Worm (Caenorhabditis elegans) whole organism, young adult: ENCODE measurements around the gene W09C2.8.
A peak's percentile ranks its signal among the peaks of the same experiment; 100 is the strongest.

Experiments used
- F23B12.7 ChIP-seq: sonication (generic microtip); optimal IDR thresholded peaks from 2 replicates; lab custom pipeline; 2017; ENCODE audit warnings: missing genetic modification characterization, mild to moderate bottlenecking, missing compliant biosample characterization, antibody characterized with exemption, moderate library complexity; ENCODE audit not compliant: insufficient read depth
- F33H1.4 ChIP-seq: fragments of 200-800 bp; sonication (Bioruptor generic); IDR thresholded peaks from 2 replicates; pipeline ENCODE4 v1.3.6; 2022; ENCODE audit warnings: missing genetic modification reagents, missing genetic modification characterization, missing compliant biosample characterization
- F55B11.4 ChIP-seq: sonication (generic microtip); optimal IDR thresholded peaks from 2 replicates; lab custom pipeline; 2016; ENCODE audit warnings: missing compliant biosample characterization, missing genetic modification characterization, borderline replicate concordance; ENCODE audit not compliant: insufficient read depth
- K11D2.4 ChIP-seq: fragments of 200-800 bp; sonication (Bioruptor generic); IDR thresholded peaks from 2 replicates; pipeline ENCODE4 v1.3.6; 2022; ENCODE audit warnings: missing genetic modification reagents, missing genetic modification characterization, missing compliant biosample characterization
- Y56A3A.18 ChIP-seq: fragments of 200-800 bp; sonication (Bioruptor generic); IDR thresholded peaks from 2 replicates; pipeline ENCODE4 v1.3.6; 2022; ENCODE audit warnings: missing genetic modification reagents, missing genetic modification characterization, missing compliant biosample characterization
- Y67H2A.10 ChIP-seq: fragments of 200-800 bp; sonication (Bioruptor generic); conservative IDR thresholded peaks from 2 replicates; pipeline ENCODE4 v1.3.6; 2022; ENCODE audit warnings: missing genetic modification reagents, missing genetic modification characterization, missing compliant biosample characterization
- Y95B8A.8 ChIP-seq: fragments of 200-800 bp; sonication (Bioruptor generic); IDR thresholded peaks from 2 replicates; pipeline ENCODE4 v1.3.6; 2022; ENCODE audit warnings: missing genetic modification reagents, missing genetic modification characterization, missing compliant biosample characterization
- athp-1 ChIP-seq: sonication (generic microtip); optimal IDR thresholded peaks from 2 replicates; lab custom pipeline; 2017; ENCODE audit warnings: mild to moderate bottlenecking, missing genetic modification characterization, missing compliant biosample characterization
- attf-3 ChIP-seq: fragments of 200-800 bp; sonication (Bioruptor generic); conservative IDR thresholded peaks from 2 replicates; pipeline ENCODE4 v1.3.6; 2022; ENCODE audit warnings: missing genetic modification reagents, missing genetic modification characterization, missing compliant biosample characterization
- attf-5 ChIP-seq: fragments of 200-800 bp; sonication (Bioruptor generic); optimal IDR thresholded peaks from 2 replicates; lab custom pipeline; 2018; ENCODE audit warnings: mild to moderate bottlenecking, missing genetic modification characterization, missing compliant biosample characterization
- cebp-1 ChIP-seq, 2 experiments: fragments of 200-800 bp in 1 of 2; sonication (Bioruptor generic) in 1 of 2; sonication (generic microtip) in 1 of 2; IDR thresholded peaks in 1 of 2; optimal IDR thresholded peaks in 1 of 2; 2 replicates each; pipeline versions ENCODE4 v1.3.6 to Lab custom; 2017 to 2022; ENCODE audit warnings: missing compliant biosample characterization in 2 of 2, missing genetic modification characterization in 2 of 2, mild to moderate bottlenecking in 1 of 2, missing genetic modification reagents in 1 of 2, moderate library complexity in 1 of 2
- ceh-27 ChIP-seq: fragments of 200-800 bp; sonication (Bioruptor generic); optimal IDR thresholded peaks from 2 replicates; lab custom pipeline; 2018; ENCODE audit warnings: mild to moderate bottlenecking, missing genetic modification characterization, moderate library complexity, missing compliant biosample characterization
- ceh-91 ChIP-seq: fragments of 200-800 bp; sonication (Bioruptor generic); IDR thresholded peaks from 2 replicates; pipeline ENCODE4 v1.3.6; 2022; ENCODE audit warnings: missing genetic modification reagents, missing genetic modification characterization, missing compliant biosample characterization
- ekl-4 ChIP-seq: fragments of 200-800 bp; sonication (Bioruptor generic); IDR thresholded peaks from 2 replicates; pipeline ENCODE4 v1.3.6; 2022; ENCODE audit warnings: missing genetic modification reagents, missing genetic modification characterization, missing compliant biosample characterization
- ets-4 ChIP-seq: fragments of 200-800 bp; sonication (Bioruptor generic); optimal IDR thresholded peaks from 2 replicates; lab custom pipeline; 2018; ENCODE audit warnings: mild to moderate bottlenecking, missing genetic modification characterization, missing compliant biosample characterization
- hmg-20 ChIP-seq: fragments of 200-800 bp; sonication (Bioruptor generic); IDR thresholded peaks from 2 replicates; pipeline ENCODE4 v1.3.6; 2022; ENCODE audit warnings: missing genetic modification reagents, missing genetic modification characterization, missing compliant biosample characterization
- hsf-1 ChIP-seq: fragments of 200-800 bp; sonication (Bioruptor generic); IDR thresholded peaks from 2 replicates; pipeline ENCODE4 v1.3.6; 2022; ENCODE audit warnings: missing genetic modification reagents, missing genetic modification characterization, missing compliant biosample characterization
- lag-1 ChIP-seq: fragments of 200-800 bp; sonication (Bioruptor generic); IDR thresholded peaks from 2 replicates; pipeline ENCODE4 v1.3.6; 2022; ENCODE audit warnings: missing genetic modification reagents, missing genetic modification characterization, missing compliant biosample characterization
- let-526 ChIP-seq: fragments of 200-800 bp; sonication (Bioruptor generic); IDR thresholded peaks from 2 replicates; pipeline ENCODE4 v1.3.6; 2022; ENCODE audit warnings: missing genetic modification reagents, missing genetic modification characterization, missing compliant biosample characterization
- let-607 ChIP-seq, 2 experiments: fragments of 200-800 bp in 1 of 2; sonication (Bioruptor generic) in 1 of 2; sonication (generic microtip) in 1 of 2; optimal IDR thresholded peaks; 2 replicates each; lab custom pipeline; 2016 to 2018; ENCODE audit warnings: mild to moderate bottlenecking in 2 of 2, missing compliant biosample characterization in 2 of 2, missing genetic modification characterization in 2 of 2, moderate library complexity in 2 of 2, missing genotype in 1 of 2
- lin-26 ChIP-seq: fragments of 200-800 bp; sonication (Bioruptor generic); IDR thresholded peaks from 2 replicates; pipeline ENCODE4 v1.3.6; 2022; ENCODE audit warnings: missing genetic modification reagents, missing genetic modification characterization, missing compliant biosample characterization
- lin-40 ChIP-seq: sonication (generic microtip); optimal IDR thresholded peaks from 2 replicates; lab custom pipeline; 2016; ENCODE audit warnings: missing genetic modification characterization, mild to moderate bottlenecking, missing compliant biosample characterization, missing genotype, missing genetic modification reagents
- madf-6 ChIP-seq: fragments of 200-800 bp; sonication (Bioruptor generic); IDR thresholded peaks from 2 replicates; pipeline ENCODE4 v1.3.6; 2022; ENCODE audit warnings: missing genetic modification reagents, missing genetic modification characterization, missing compliant biosample characterization
- nhr-80 ChIP-seq: sonication (generic microtip); optimal IDR thresholded peaks from 2 replicates; lab custom pipeline; 2016; ENCODE audit warnings: missing genetic modification characterization, missing compliant biosample characterization
- pbrm-1 ChIP-seq: fragments of 200-800 bp; sonication (Bioruptor generic); IDR thresholded peaks from 2 replicates; pipeline ENCODE4 v1.3.6; 2022; ENCODE audit warnings: missing genetic modification reagents, missing genetic modification characterization, missing compliant biosample characterization
- repo-1 ChIP-seq: sonication (generic microtip); optimal IDR thresholded peaks from 2 replicates; lab custom pipeline; 2017; ENCODE audit warnings: mild to moderate bottlenecking, missing genetic modification characterization, missing compliant biosample characterization
- sdz-38 ChIP-seq: sonication (generic microtip); optimal IDR thresholded peaks from 2 replicates; lab custom pipeline; 2016; ENCODE audit warnings: missing genotype, missing genetic modification characterization, missing compliant biosample characterization
- snpc-1.1 ChIP-seq: sonication (generic microtip); optimal IDR thresholded peaks from 2 replicates; lab custom pipeline; 2017; ENCODE audit warnings: missing genetic modification characterization, mild to moderate bottlenecking, missing compliant biosample characterization, antibody characterized with exemption, moderate library complexity, missing genotype, missing genetic modification reagents; ENCODE audit not compliant: insufficient read depth
- snpc-4 ChIP-seq, 5 experiments: fragments of 150-350 bp in 1 of 5; sonication (generic microtip) in 4 of 5; optimal IDR thresholded peaks; 2 replicates each; lab custom pipeline; 2014 to 2018; ENCODE audit warnings: missing genetic modification characterization in 5 of 5, missing biosample characterization in 3 of 5, antibody characterized with exemption in 2 of 5, mild to moderate bottlenecking in 2 of 5, missing compliant biosample characterization in 2 of 5, missing genotype in 2 of 5, moderate library complexity in 2 of 5, missing genetic modification reagents in 1 of 5
- tlf-1 ChIP-seq: fragments of 200-800 bp; sonication (Bioruptor generic); optimal IDR thresholded peaks from 2 replicates; lab custom pipeline; 2018; ENCODE audit warnings: mild to moderate bottlenecking, missing genetic modification characterization, missing compliant biosample characterization
- unc-62 ChIP-seq: fragments of 150-350 bp; optimal IDR thresholded peaks from 2 replicates; lab custom pipeline; 2014; ENCODE audit warnings: missing biosample characterization, missing genetic modification reagents, missing genetic modification characterization

Gene W09C2.8

DNA sequence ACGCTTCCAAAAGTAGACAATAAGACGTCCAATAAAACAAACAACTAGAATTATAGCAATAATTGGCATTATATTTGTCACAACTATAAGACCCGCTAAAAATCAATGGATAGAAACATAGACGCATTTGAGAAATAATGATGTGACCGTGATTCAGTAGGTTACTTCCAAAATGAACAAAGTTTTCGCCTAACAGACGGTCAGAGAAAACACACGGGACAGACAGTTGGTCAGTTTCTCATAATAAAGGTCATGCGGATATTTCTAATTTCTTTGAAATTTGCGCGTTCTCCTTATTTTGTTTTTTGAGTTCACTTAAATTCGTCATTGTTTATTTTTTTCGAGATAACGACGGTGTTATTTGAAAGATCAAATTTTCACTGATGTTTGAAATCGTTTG lies 7.4 kb upstream of the W09C2.8 start:
- no peak for TF ChIP-seq lin-40 (tag; lab: Kevin White, UChicago)
- no peak for TF ChIP-seq Y67H2A.10 (GFP tag; lab: Robert Waterston, UW)
- TF ChIP-seq athp-1 (tag; lab: Kevin White, UChicago): no peak
- TF ChIP-seq lin-26 (GFP tag; lab: Robert Waterston, UW): 0 out of 2 replicates have a peak, but pooled peaks have one; percentile 12

DNA sequence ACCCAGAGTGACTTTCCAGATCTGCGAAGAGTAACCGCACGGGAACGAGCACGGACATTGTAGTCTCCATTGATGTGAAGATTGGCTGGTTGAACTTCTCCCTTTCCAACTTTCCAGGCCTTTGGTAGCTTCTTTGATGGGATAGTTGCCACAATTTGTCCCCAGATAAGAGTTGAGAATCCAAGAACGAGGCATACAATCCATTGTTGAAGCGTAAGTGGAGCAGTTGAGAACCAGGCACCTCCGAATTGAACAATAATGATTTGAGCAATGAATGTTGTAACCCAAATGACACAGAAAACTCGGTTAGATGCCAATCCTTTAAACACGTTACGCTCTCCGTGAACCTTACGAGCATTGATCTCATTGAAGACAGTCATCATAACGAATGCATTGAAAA lies 2.9 kb upstream of the W09C2.8 start:
- no peak for TF ChIP-seq F55B11.4
- no peak for TF ChIP-seq ets-4 (GFP tag; lab: Kevin White, UChicago)
- TF ChIP-seq lag-1 (GFP tag; lab: Robert Waterston, UW): no peak
- TF ChIP-seq sdz-38: no peak
- no peak for TF ChIP-seq pbrm-1 (GFP tag; lab: Robert Waterston, UW)
- TF ChIP-seq F33H1.4 (GFP tag; lab: Robert Waterston, UW): no peak
- no peak for TF ChIP-seq attf-5 (GFP tag; lab: Kevin White, UChicago)
- no peak for TF ChIP-seq F23B12.7 (tag; lab: Kevin White, UChicago)
- TF ChIP-seq ekl-4: no peak

- no peak for TF ChIP-seq ceh-91 (GFP tag; lab: Robert Waterston, UW)
- TF ChIP-seq nhr-80 (tag; lab: Kevin White, UChicago): peak; percentile 36
- no peak for TF ChIP-seq tlf-1 (GFP tag; lab: Kevin White, UChicago)
- TF ChIP-seq athp-1 (tag; lab: Kevin White, UChicago): no peak
- peak; percentile 3 for TF ChIP-seq attf-5 (GFP tag; lab: Kevin White, UChicago)
- no peak for TF ChIP-seq cebp-1 (GFP tag; IDR thresholded peaks at IDR 0.05; lab: Robert Waterston, UW)
- TF ChIP-seq cebp-1 (tag; optimal IDR thresholded peaks at IDR 0.05; lab: Kevin White, UChicago): peak; percentile 3
- no peak for TF ChIP-seq Y56A3A.18 (GFP tag; lab: Robert Waterston, UW)
- no peak for TF ChIP-seq madf-6
These were observed 1.7 kb upstream of the W09C2.8 start for ce11 chrIV:9625829-9626228.

DNA sequence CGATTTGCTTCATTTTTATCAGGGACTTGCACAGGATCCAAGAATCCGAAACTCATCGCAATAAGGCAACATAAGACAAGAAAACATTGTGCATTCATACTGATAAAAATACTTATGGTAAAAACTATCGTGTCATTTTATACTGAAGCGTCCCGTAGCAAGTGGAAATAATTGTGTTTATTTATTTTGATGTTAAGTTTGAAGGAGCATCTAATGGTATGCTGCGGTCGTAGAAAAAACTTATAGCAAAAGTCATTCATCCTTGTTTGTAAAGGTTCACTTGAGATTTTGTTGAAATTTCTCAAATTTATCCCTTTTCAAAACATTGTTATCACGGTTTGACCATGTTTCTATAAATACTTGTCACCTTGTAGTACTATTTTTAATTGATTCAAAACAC lies 802 bp upstream of the W09C2.8 start, which contains the start of gene W09C2.10:
Gene W09C2.10, minus strand, starts transcription at position 101 of the 400 bp plus-strand sequence.
- TF ChIP-seq repo-1 (tag; lab: Kevin White, UChicago) (no peak), F23B12.7 (tag; lab: Kevin White, UChicago) (no peak)

- TF ChIP-seq Y95B8A.8 (GFP tag; lab: Robert Waterston, UW): no peak
- TF ChIP-seq lin-26 (GFP tag; lab: Robert Waterston, UW): no peak
- no peak for TF ChIP-seq athp-1 (tag; lab: Kevin White, UChicago)
- no peak for TF ChIP-seq attf-3
- no peak for TF ChIP-seq unc-62 (GFP tag; lab: Kevin White, UChicago)
- TF ChIP-seq hsf-1 (GFP tag; lab: Robert Waterston, UW): no peak
- TF ChIP-seq hmg-20 (GFP tag; lab: Robert Waterston, UW): no peak
- TF ChIP-seq let-607 (tag; optimal IDR thresholded peaks at IDR 0.05; lab: Kevin White, UChicago): no peak
- no peak for TF ChIP-seq snpc-4 (GFP tag; optimal IDR thresholded peaks at IDR 0.05; lab: Kevin White, UChicago)
- TF ChIP-seq snpc-4 (tag; optimal IDR thresholded peaks at IDR 0.05; lab: Kevin White, UChicago): no peak
- no peak for TF ChIP-seq K11D2.4 (GFP tag; lab: Robert Waterston, UW)
- TF ChIP-seq let-526 (GFP tag; lab: Robert Waterston, UW): no peak
- no peak for TF ChIP-seq ceh-27 (GFP tag; lab: Kevin White, UChicago)
- no peak for TF ChIP-seq snpc-1.1 (tag; lab: Kevin White, UChicago)
- TF ChIP-seq, all 124 proteins: peak for 0
These were observed 906 bp downstream of the W09C2.8 start, which contains the start of gene W09C2.9 for ce11 chrIV:9623269-9623668. TSS of gene W09C2.9 (minus strand) at chrIV:9623369.
